Fruit fly (Drosophila melanogaster) whole organism, embryonic: ENCODE results near the gene scpr-A.

Source experiments
- Bdp1 ChIP-seq: fragments of 200-800 bp; sonication (Bioruptor generic); optimal IDR thresholded peaks from 3 replicates; lab custom pipeline; 2016; ENCODE audit warnings: missing biosample characterization, missing genetic modification characterization
- CG13296 ChIP-seq: fragments of 200-800 bp; sonication (Bioruptor generic); optimal IDR thresholded peaks from 3 replicates; lab custom pipeline; 2018; ENCODE audit warnings: missing biosample characterization, mild to moderate bottlenecking, missing genetic modification characterization
- CG13775 ChIP-seq: fragments of 200-800 bp; sonication (Bioruptor generic); optimal IDR thresholded peaks from 3 replicates; lab custom pipeline; 2017; ENCODE audit warnings: missing biosample characterization, mild to moderate bottlenecking, missing genetic modification characterization
- CG14710 ChIP-seq: fragments of 200-800 bp; sonication (Bioruptor generic); optimal IDR thresholded peaks from 3 replicates; lab custom pipeline; 2019; ENCODE audit warnings: missing biosample characterization, mild to moderate bottlenecking, missing genetic modification characterization, moderate library complexity
- CG14860 ChIP-seq: fragments of 200-800 bp; sonication (Bioruptor generic); IDR thresholded peaks from 3 replicates; pipeline ENCODE4 v1.3.6; 2022; ENCODE audit warnings: missing biosample characterization, missing genetic modification characterization; ENCODE audit not compliant: partially characterized antibody
- CG15269 ChIP-seq: fragments of 200-800 bp; sonication (Bioruptor generic); optimal IDR thresholded peaks from 2 replicates; lab custom pipeline; 2018; ENCODE audit warnings: missing biosample characterization, mild to moderate bottlenecking, missing genetic modification characterization, moderate library complexity
- CG16815 ChIP-seq: fragments of 200-800 bp; sonication (Bioruptor generic); optimal IDR thresholded peaks from 3 replicates; lab custom pipeline; 2017; ENCODE audit warnings: missing biosample characterization, mild to moderate bottlenecking, missing genetic modification characterization
- CG17802 ChIP-seq: fragments of 200-800 bp; sonication (Bioruptor generic); optimal IDR thresholded peaks from 2 replicates; lab custom pipeline; 2018; ENCODE audit warnings: missing biosample characterization, mild to moderate bottlenecking, missing genetic modification characterization, moderate library complexity
- CG2116 ChIP-seq: fragments of 200-800 bp; sonication (Bioruptor generic); optimal IDR thresholded peaks from 3 replicates; lab custom pipeline; 2018; ENCODE audit warnings: missing biosample characterization, mild to moderate bottlenecking, missing genetic modification characterization
- CG2875 ChIP-seq: fragments of 200-800 bp; sonication (Bioruptor generic); optimal IDR thresholded peaks from 2 replicates; lab custom pipeline; 2017; ENCODE audit warnings: missing biosample characterization, mild to moderate bottlenecking, missing genetic modification characterization, missing genetic modification reagents
- CG30020 ChIP-seq: fragments of 200-800 bp; optimal IDR thresholded peaks from 2 replicates; lab custom pipeline; 2019; ENCODE audit warnings: missing biosample characterization, mild to moderate bottlenecking, missing genetic modification characterization, moderate library complexity
- CG3065 ChIP-seq: fragments of 200-800 bp; sonication (Bioruptor generic); optimal IDR thresholded peaks from 2 replicates; lab custom pipeline; 2016; ENCODE audit warnings: missing biosample characterization, missing genetic modification characterization
- CG4404 ChIP-seq: fragments of 200-800 bp; sonication (Bioruptor generic); IDR thresholded peaks from 2 replicates; pipeline ENCODE4 v1.3.6; 2022; ENCODE audit warnings: missing biosample characterization, missing genetic modification characterization
- CG6689 ChIP-seq: fragments of 200-800 bp; sonication (Bioruptor generic); IDR thresholded peaks from 2 replicates; pipeline ENCODE4 v1.3.6; 2022; ENCODE audit warnings: missing biosample characterization, missing genetic modification characterization
- CG8478 ChIP-seq: fragments of >200 bp; optimal IDR thresholded peaks from 2 replicates; lab custom pipeline; 2018
- E2f2 ChIP-seq: fragments of 200-800 bp; sonication (Bioruptor generic); IDR thresholded peaks from 2 replicates; pipeline ENCODE4 v1.3.6; 2022; ENCODE audit warnings: missing biosample characterization, missing genetic modification characterization
- Elba2 ChIP-seq: fragments of 200-800 bp; sonication (Bioruptor generic); optimal IDR thresholded peaks from 3 replicates; lab custom pipeline; 2016; ENCODE audit warnings: missing biosample characterization, missing genetic modification characterization
- H15 ChIP-seq: fragments of 200-800 bp; sonication (Bioruptor generic); IDR thresholded peaks from 3 replicates; pipeline ENCODE4 v1.3.6; 2022; ENCODE audit warnings: missing biosample characterization, missing genetic modification characterization
- Hr78 ChIP-seq, 2 experiments: fragments of 200-800 bp in 1 of 2; fragments of >200 bp in 1 of 2; sonication (Bioruptor generic) in 1 of 2; optimal IDR thresholded peaks; 2 replicates each; lab custom pipeline; 2017 to 2019; ENCODE audit warnings: missing biosample characterization in 2 of 2, missing genetic modification characterization in 2 of 2, mild to moderate bottlenecking in 1 of 2, moderate library complexity in 1 of 2
- Lhr ChIP-seq: fragments of 200-800 bp; sonication (Bioruptor generic); optimal IDR thresholded peaks from 3 replicates; lab custom pipeline; 2017; ENCODE audit warnings: mild to moderate bottlenecking, missing biosample characterization, missing genetic modification reagents, missing genetic modification characterization
- MESR4 ChIP-seq: fragments of 200-800 bp; sonication (Bioruptor generic); optimal IDR thresholded peaks from 2 replicates; lab custom pipeline; 2018; ENCODE audit warnings: missing biosample characterization, mild to moderate bottlenecking, missing genetic modification characterization, moderate library complexity
- MTF-1 ChIP-seq: fragments of 200-800 bp; sonication (Bioruptor generic); optimal IDR thresholded peaks from 2 replicates; lab custom pipeline; 2018; ENCODE audit warnings: missing biosample characterization, mild to moderate bottlenecking, missing genetic modification characterization, borderline replicate concordance
- Meics ChIP-seq: fragments of 200-800 bp; sonication (Bioruptor generic); optimal IDR thresholded peaks from 2 replicates; lab custom pipeline; 2017; ENCODE audit warnings: missing biosample characterization, mild to moderate bottlenecking, missing genetic modification characterization
- Myb ChIP-seq: fragments of 200-800 bp; sonication (Bioruptor generic); optimal IDR thresholded peaks from 2 replicates; lab custom pipeline; 2016; ENCODE audit warnings: missing biosample characterization, missing genetic modification characterization
- Nf-YA ChIP-seq: fragments of 200-800 bp; sonication (Bioruptor generic); IDR thresholded peaks from 2 replicates; pipeline ENCODE4 v1.3.6; 2022; ENCODE audit warnings: missing biosample characterization, missing genetic modification characterization
- Nf-YC ChIP-seq: fragments of 200-800 bp; optimal IDR thresholded peaks from 3 replicates; lab custom pipeline; 2019; ENCODE audit warnings: missing biosample characterization, mild to moderate bottlenecking, missing genetic modification characterization, moderate library complexity
- Rfx ChIP-seq: fragments of 200-800 bp; sonication (Bioruptor generic); IDR thresholded peaks from 2 replicates; pipeline ENCODE4 v1.3.6; 2022; ENCODE audit warnings: missing biosample characterization, missing genetic modification characterization
- Tbp ChIP-seq: fragments of >200 bp; optimal IDR thresholded peaks from 2 replicates; lab custom pipeline; 2018; ENCODE audit warnings: missing biosample characterization, missing genetic modification characterization
- Vsx1 ChIP-seq: fragments of 200-800 bp; sonication (Bioruptor generic); optimal IDR thresholded peaks from 2 replicates; lab custom pipeline; 2017; ENCODE audit warnings: missing biosample characterization, mild to moderate bottlenecking, missing genetic modification characterization, missing genetic modification reagents
- YL-1 ChIP-seq: fragments of 200-800 bp; sonication (Bioruptor generic); optimal IDR thresholded peaks from 3 replicates; lab custom pipeline; 2017; ENCODE audit warnings: missing biosample characterization, mild to moderate bottlenecking, missing genetic modification characterization
- ash1 ChIP-seq: fragments of 200-800 bp; sonication (Bioruptor generic); optimal IDR thresholded peaks from 2 replicates; lab custom pipeline; 2018; ENCODE audit warnings: missing biosample characterization, mild to moderate bottlenecking, missing genetic modification characterization
- br ChIP-seq: fragments of >200 bp; optimal IDR thresholded peaks from 2 replicates; lab custom pipeline; 2017
- cas ChIP-seq: fragments of 200-800 bp; sonication (Bioruptor generic); IDR thresholded peaks from 2 replicates; pipeline ENCODE4 v1.3.6; 2022; ENCODE audit warnings: missing biosample characterization, missing genetic modification characterization
- chn ChIP-seq: fragments of 200-800 bp; sonication (Bioruptor generic); optimal IDR thresholded peaks from 2 replicates; lab custom pipeline; 2016; ENCODE audit warnings: missing biosample characterization, missing genetic modification characterization
- dimm ChIP-seq: fragments of 200-800 bp; sonication (Bioruptor generic); IDR thresholded peaks from 2 replicates; pipeline ENCODE4 v1.3.6; 2022; ENCODE audit warnings: missing biosample characterization, missing genetic modification characterization
- dm ChIP-seq: fragments of 200-800 bp; sonication (Bioruptor generic); optimal IDR thresholded peaks from 3 replicates; lab custom pipeline; 2016; ENCODE audit warnings: missing biosample characterization, missing genetic modification characterization
- emc ChIP-seq: fragments of 200-800 bp; sonication (Bioruptor generic); optimal IDR thresholded peaks from 2 replicates; lab custom pipeline; 2016; ENCODE audit warnings: missing biosample characterization, missing genetic modification characterization
- eve ChIP-seq, 2 experiments: fragments of >200 bp; optimal IDR thresholded peaks; 2 replicates each; lab custom pipeline; 2017; ENCODE audit warnings: missing biosample characterization in 2 of 2, missing genetic modification characterization in 2 of 2
- gcm2 ChIP-seq: fragments of 200-800 bp; sonication (Bioruptor generic); optimal IDR thresholded peaks from 2 replicates; lab custom pipeline; 2016; ENCODE audit warnings: missing biosample characterization, missing genetic modification characterization
- grau ChIP-seq: fragments of 200-800 bp; optimal IDR thresholded peaks from 3 replicates; lab custom pipeline; 2019; ENCODE audit warnings: missing biosample characterization, mild to moderate bottlenecking, missing genetic modification characterization, moderate library complexity
- ind ChIP-seq: fragments of 200-800 bp; sonication (Bioruptor generic); optimal IDR thresholded peaks from 3 replicates; lab custom pipeline; 2016; ENCODE audit warnings: missing biosample characterization, missing genetic modification characterization
- kni ChIP-seq: fragments of 200-800 bp; sonication (Bioruptor generic); optimal IDR thresholded peaks from 3 replicates; lab custom pipeline; 2017; ENCODE audit warnings: mild to moderate bottlenecking, missing biosample characterization, missing genetic modification reagents, missing genetic modification characterization
- lbe ChIP-seq: fragments of 200-800 bp; sonication (Bioruptor generic); optimal IDR thresholded peaks from 2 replicates; lab custom pipeline; 2016; ENCODE audit warnings: missing biosample characterization, mild to moderate bottlenecking, missing genetic modification characterization
- lilli ChIP-seq: fragments of 200-800 bp; sonication (Bioruptor generic); optimal IDR thresholded peaks from 3 replicates; lab custom pipeline; 2016; ENCODE audit warnings: missing biosample characterization, missing genetic modification characterization
- mld ChIP-seq: fragments of 200-800 bp; sonication (Bioruptor generic); IDR thresholded peaks from 3 replicates; pipeline ENCODE4 v1.3.6; 2022; ENCODE audit warnings: missing biosample characterization, missing genetic modification characterization; ENCODE audit not compliant: partially characterized antibody
- nerfin-1 ChIP-seq: fragments of 200-800 bp; sonication (Bioruptor generic); optimal IDR thresholded peaks from 3 replicates; lab custom pipeline; 2019; ENCODE audit warnings: missing biosample characterization, mild to moderate bottlenecking, missing genetic modification characterization, moderate library complexity
- pita ChIP-seq: fragments of 200-800 bp; sonication (Bioruptor generic); optimal IDR thresholded peaks from 2 replicates; lab custom pipeline; 2017; ENCODE audit warnings: missing biosample characterization, mild to moderate bottlenecking, missing genetic modification characterization
- rib ChIP-seq: fragments of 200-800 bp; sonication (Bioruptor generic); IDR thresholded peaks from 2 replicates; pipeline ENCODE4 v1.3.6; 2022; ENCODE audit warnings: missing biosample characterization, missing genetic modification characterization
- sens-2 ChIP-seq: fragments of 200-800 bp; sonication (Bioruptor generic); IDR thresholded peaks from 2 replicates; pipeline ENCODE4 v1.3.6; 2022; ENCODE audit warnings: missing biosample characterization, missing genetic modification characterization
- seq ChIP-seq: fragments of 200-800 bp; sonication (Bioruptor generic); IDR thresholded peaks from 2 replicates; pipeline ENCODE4 v1.3.6; 2022; ENCODE audit warnings: missing biosample characterization, missing genetic modification characterization
- tll ChIP-seq, 2 experiments: fragments of 200-800 bp in 1 of 2; fragments of >200 bp in 1 of 2; sonication (Bioruptor generic) in 1 of 2; optimal IDR thresholded peaks; 2 replicates each; lab custom pipeline; 2017 to 2019; ENCODE audit warnings: missing biosample characterization in 2 of 2, missing genetic modification characterization in 2 of 2, mild to moderate bottlenecking in 1 of 2, moderate library complexity in 1 of 2
- wor ChIP-seq: fragments of 200-800 bp; sonication (Bioruptor generic); IDR thresholded peaks from 2 replicates; pipeline ENCODE4 v1.3.6; 2022; ENCODE audit warnings: missing biosample characterization, missing genetic modification characterization

Gene scpr-A

DNA sequence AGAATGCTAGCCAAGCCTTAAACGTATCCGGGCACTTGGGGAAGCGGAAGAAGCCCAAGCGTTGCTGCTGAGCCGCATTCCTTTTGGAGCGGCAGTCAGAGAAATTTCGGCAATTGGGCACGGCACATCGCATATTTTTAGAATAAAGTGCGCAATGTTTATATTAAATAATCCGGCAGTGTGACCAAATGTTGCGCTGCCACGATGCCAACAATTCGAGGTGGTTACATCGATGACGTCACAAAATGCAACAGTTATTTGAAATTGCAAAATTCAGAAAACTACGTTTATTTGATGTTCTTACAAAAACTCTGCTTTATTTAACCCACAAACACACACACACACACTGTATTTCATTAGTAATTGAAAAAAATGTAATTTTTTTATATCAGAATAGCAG lies 21.1 kb upstream of the scpr-A start, which contains the start of gene CG6689 (continued):
- TF ChIP-seq YL-1 (GFP tag; lab: Kevin White, UChicago) (peak; percentile 59), Meics (GFP tag; lab: Kevin White, UChicago) (no peak), gcm2 (GFP tag; lab: Kevin White, UChicago) (no peak), Nf-YC (tag; lab: Kevin White, UChicago) (peak; percentile 5), ind (GFP tag; lab: Kevin White, UChicago) (no peak), MTF-1 (GFP tag; lab: Kevin White, UChicago) (peak; percentile 5), tll (GFP tag; optimal IDR thresholded peaks at IDR 0.05; lab: Kevin White, UChicago) (no peak), grau (peak; percentile 25), MESR4 (peak; percentile 87), seq (GFP tag; lab: Robert Waterston, UW) (no peak), wor (no peak), Bdp1 (GFP tag; lab: Kevin White, UChicago) (no peak), CG13775 (GFP tag; lab: Kevin White, UChicago) (peak; percentile 26), rib (GFP tag; lab: Robert Waterston, UW) (no peak), CG2875 (GFP tag; lab: Kevin White, UChicago) (no peak), CG4404 (GFP tag; lab: Robert Waterston, UW) (no peak), CG3065 (GFP tag; lab: Kevin White, UChicago) (no peak), kni (GFP tag; lab: Kevin White, UChicago) (no peak), dimm (no peak), emc (GFP tag; lab: Kevin White, UChicago) (no peak), dm (no peak), nerfin-1 (no peak), CG8478 (lab: Kevin White, UChicago) (no peak), CG14710 (peak; percentile 47), CG30020 (tag; lab: Kevin White, UChicago) (peak; percentile 28), CG6689 (peak; percentile 100), eve (GFP tag; optimal IDR thresholded peaks at IDR 0.05; lab: Kevin White, UChicago) (no peak), sens-2 (GFP tag; lab: Robert Waterston, UW) (no peak), CG13296 (GFP tag; lab: Kevin White, UChicago) (peak; percentile 15), lilli (peak; percentile 43), Elba2 (GFP tag; lab: Kevin White, UChicago) (peak; percentile 48), br (lab: Kevin White, UChicago) (no peak), pita (no peak), Lhr (GFP tag; lab: Kevin White, UChicago) (no peak), CG14860 (GFP tag; lab: Robert Waterston, UW) (no peak), CG17802 (tag; lab: Kevin White, UChicago) (no peak), Vsx1 (no peak), H15 (GFP tag; lab: Robert Waterston, UW) (no peak), E2f2 (GFP tag; lab: Robert Waterston, UW) (peak; percentile 77), Rfx (0 out of 2 replicates have a peak, but pooled peaks have one; percentile 24), mld (GFP tag; lab: Robert Waterston, UW) (no peak), Hr78 (GFP tag; optimal IDR thresholded peaks at IDR 0.05; lab: Kevin White, UChicago) (no peak), Myb (GFP tag; lab: Kevin White, UChicago) (peak; percentile 86), chn (GFP tag; lab: Kevin White, UChicago) (no peak), lbe (no peak), Nf-YA (GFP tag; lab: Robert Waterston, UW) (no peak), CG2116 (GFP tag; lab: Kevin White, UChicago) (peak; percentile 80), CG15269 (tag; lab: Kevin White, UChicago) (no peak), ash1 (GFP tag; lab: Kevin White, UChicago) (no peak), CG16815 (GFP tag; lab: Kevin White, UChicago) (no peak), Tbp (no peak), cas (GFP tag; lab: Robert Waterston, UW) (no peak)
